Fruit fly (Drosophila melanogaster) whole organism, embryonic: Measurements from ENCODE around the gene CG4497.

Experiments
- Antp ChIP-seq: fragments of 200-800 bp; sonication (Bioruptor generic); optimal IDR thresholded peaks from 3 replicates; lab custom pipeline; 2016; ENCODE audit warnings: missing biosample characterization, missing genetic modification characterization
- Blimp-1 ChIP-seq: fragments of 200-800 bp; sonication (Bioruptor generic); optimal IDR thresholded peaks from 3 replicates; lab custom pipeline; 2018; ENCODE audit warnings: missing biosample characterization, missing genetic modification characterization, mild to moderate bottlenecking, moderate library complexity, missing genetic modification reagents
- CG10209 ChIP-seq: fragments of 200-800 bp; sonication (Bioruptor generic); optimal IDR thresholded peaks from 3 replicates; lab custom pipeline; 2017; ENCODE audit warnings: missing biosample characterization, mild to moderate bottlenecking, missing genetic modification characterization, missing genetic modification reagents
- CG10267 ChIP-seq: fragments of 200-800 bp; sonication (Bioruptor generic); optimal IDR thresholded peaks from 2 replicates; lab custom pipeline; 2018; ENCODE audit warnings: missing biosample characterization, mild to moderate bottlenecking, missing genetic modification characterization, moderate library complexity
- CG10274 ChIP-seq: fragments of 200-800 bp; sonication (Bioruptor generic); optimal IDR thresholded peaks from 3 replicates; lab custom pipeline; 2017; ENCODE audit warnings: missing biosample characterization, mild to moderate bottlenecking, missing genetic modification characterization
- CG11560 ChIP-seq: fragments of 200-800 bp; sonication (Bioruptor generic); IDR thresholded peaks from 3 replicates; pipeline ENCODE4 v1.3.6; 2022; ENCODE audit warnings: missing biosample characterization, missing genetic modification characterization
- CG1233 ChIP-seq: fragments of 200-800 bp; sonication (Bioruptor generic); optimal IDR thresholded peaks from 4 replicates; lab custom pipeline; 2018; ENCODE audit warnings: missing biosample characterization, mild to moderate bottlenecking, missing genetic modification characterization
- CG14050 ChIP-seq: fragments of 200-800 bp; sonication (Bioruptor generic); IDR thresholded peaks from 3 replicates; pipeline ENCODE4 v1.3.6; 2022; ENCODE audit warnings: missing biosample characterization, missing genetic modification characterization
- CG14710 ChIP-seq: fragments of 200-800 bp; sonication (Bioruptor generic); optimal IDR thresholded peaks from 3 replicates; lab custom pipeline; 2019; ENCODE audit warnings: missing biosample characterization, mild to moderate bottlenecking, missing genetic modification characterization, moderate library complexity
- CG1529 ChIP-seq: fragments of 200-800 bp; sonication (Bioruptor generic); optimal IDR thresholded peaks from 3 replicates; lab custom pipeline; 2018; ENCODE audit warnings: missing biosample characterization, missing genetic modification characterization
- CG17359 ChIP-seq: fragments of 200-800 bp; sonication (Bioruptor generic); optimal IDR thresholded peaks from 3 replicates; lab custom pipeline; 2018; ENCODE audit warnings: missing biosample characterization, mild to moderate bottlenecking, missing genetic modification characterization, moderate library complexity
- CG17568 ChIP-seq: fragments of 200-800 bp; sonication (Bioruptor generic); optimal IDR thresholded peaks from 2 replicates; lab custom pipeline; 2018; ENCODE audit warnings: missing biosample characterization, mild to moderate bottlenecking, missing genetic modification characterization, moderate library complexity
- CG17829 ChIP-seq: fragments of 200-800 bp; optimal IDR thresholded peaks from 2 replicates; lab custom pipeline; 2019; ENCODE audit warnings: missing biosample characterization, mild to moderate bottlenecking, missing genetic modification characterization, moderate library complexity
- CG2889 ChIP-seq: fragments of 200-800 bp; sonication (Bioruptor generic); IDR thresholded peaks from 3 replicates; pipeline ENCODE4 v1.3.6; 2022; ENCODE audit warnings: missing biosample characterization, missing genetic modification characterization
- CG32772 ChIP-seq: fragments of 200-800 bp; sonication (Bioruptor generic); IDR thresholded peaks from 2 replicates; pipeline ENCODE4 v1.3.6; 2022; ENCODE audit warnings: missing biosample characterization, missing genetic modification characterization
- CG42726 ChIP-seq: fragments of 200-800 bp; sonication (Bioruptor generic); IDR thresholded peaks from 2 replicates; pipeline ENCODE4 v1.3.6; 2022; ENCODE audit warnings: missing biosample characterization, missing genetic modification characterization; ENCODE audit not compliant: partially characterized antibody
- CG4282 ChIP-seq: fragments of 200-800 bp; sonication (Bioruptor generic); optimal IDR thresholded peaks from 2 replicates; lab custom pipeline; 2016; ENCODE audit warnings: missing biosample characterization, missing genetic modification characterization
- CG43689 ChIP-seq: fragments of 200-800 bp; sonication (Bioruptor generic); IDR thresholded peaks from 2 replicates; pipeline ENCODE4 v1.3.6; 2022; ENCODE audit warnings: missing biosample characterization, missing genetic modification characterization
- CG4424 ChIP-seq: fragments of 200-800 bp; sonication (Bioruptor generic); optimal IDR thresholded peaks from 3 replicates; lab custom pipeline; 2016; ENCODE audit warnings: missing biosample characterization, missing genetic modification characterization
- CG4707 ChIP-seq: fragments of 200-800 bp; sonication (Bioruptor generic); optimal IDR thresholded peaks from 2 replicates; lab custom pipeline; 2018; ENCODE audit warnings: missing biosample characterization, mild to moderate bottlenecking, missing genetic modification characterization, moderate library complexity
- CG6689 ChIP-seq: fragments of 200-800 bp; sonication (Bioruptor generic); IDR thresholded peaks from 2 replicates; pipeline ENCODE4 v1.3.6; 2022; ENCODE audit warnings: missing biosample characterization, missing genetic modification characterization
- CG7556 ChIP-seq: fragments of 200-800 bp; sonication (Bioruptor generic); optimal IDR thresholded peaks from 2 replicates; lab custom pipeline; 2017; ENCODE audit warnings: missing biosample characterization, mild to moderate bottlenecking, missing genetic modification characterization
- CG7786 ChIP-seq: fragments of 200-800 bp; sonication (Bioruptor generic); optimal IDR thresholded peaks from 2 replicates; lab custom pipeline; 2016; ENCODE audit warnings: missing biosample characterization, missing genetic modification characterization
- CG9876 ChIP-seq: fragments of 200-800 bp; sonication (Bioruptor generic); optimal IDR thresholded peaks from 2 replicates; lab custom pipeline; 2016; ENCODE audit warnings: missing biosample characterization, missing genetic modification characterization
- CoRest ChIP-seq: fragments of 200-800 bp; sonication (Bioruptor generic); optimal IDR thresholded peaks from 3 replicates; lab custom pipeline; 2018; ENCODE audit warnings: missing biosample characterization, mild to moderate bottlenecking, missing genetic modification characterization, moderate library complexity
- Dad ChIP-seq: fragments of 200-800 bp; sonication (Bioruptor generic); optimal IDR thresholded peaks from 3 replicates; lab custom pipeline; 2016; ENCODE audit warnings: missing biosample characterization, missing genetic modification characterization
- E2f2 ChIP-seq: fragments of 200-800 bp; sonication (Bioruptor generic); IDR thresholded peaks from 2 replicates; pipeline ENCODE4 v1.3.6; 2022; ENCODE audit warnings: missing biosample characterization, missing genetic modification characterization
- ERR ChIP-seq: fragments of 200-800 bp; sonication (Bioruptor generic); optimal IDR thresholded peaks from 2 replicates; lab custom pipeline; 2016; ENCODE audit warnings: missing biosample characterization, missing genetic modification characterization
- Ets97D ChIP-seq: fragments of 200-800 bp; sonication (Bioruptor generic); optimal IDR thresholded peaks from 3 replicates; lab custom pipeline; 2016; ENCODE audit warnings: missing biosample characterization, missing genetic modification characterization
- H2.0 ChIP-seq: fragments of 200-800 bp; sonication (Bioruptor generic); IDR thresholded peaks from 2 replicates; pipeline ENCODE4 v1.3.6; 2022; ENCODE audit warnings: missing biosample characterization, missing genetic modification characterization
- HHEX ChIP-seq: fragments of 200-800 bp; sonication (Bioruptor generic); optimal IDR thresholded peaks from 3 replicates; lab custom pipeline; 2017; ENCODE audit warnings: missing biosample characterization, mild to moderate bottlenecking, missing genetic modification characterization, missing genetic modification reagents
- Mad ChIP-seq: fragments of 200-800 bp; sonication (Bioruptor generic); optimal IDR thresholded peaks from 2 replicates; lab custom pipeline; 2016; ENCODE audit warnings: missing biosample characterization, missing genetic modification characterization
- Meics ChIP-seq: fragments of 200-800 bp; sonication (Bioruptor generic); optimal IDR thresholded peaks from 2 replicates; lab custom pipeline; 2017; ENCODE audit warnings: missing biosample characterization, mild to moderate bottlenecking, missing genetic modification characterization
- Mes4 ChIP-seq: fragments of 200-800 bp; sonication (Bioruptor generic); optimal IDR thresholded peaks from 2 replicates; lab custom pipeline; 2016; ENCODE audit warnings: missing biosample characterization, missing genetic modification characterization
- Rfx ChIP-seq: fragments of 200-800 bp; sonication (Bioruptor generic); IDR thresholded peaks from 2 replicates; pipeline ENCODE4 v1.3.6; 2022; ENCODE audit warnings: missing biosample characterization, missing genetic modification characterization
- Side ChIP-seq: fragments of 200-800 bp; sonication (Bioruptor generic); optimal IDR thresholded peaks from 2 replicates; lab custom pipeline; 2016; ENCODE audit warnings: missing biosample characterization, missing genetic modification characterization
- caup ChIP-seq: fragments of 200-800 bp; sonication (Bioruptor generic); optimal IDR thresholded peaks from 3 replicates; lab custom pipeline; 2017; ENCODE audit warnings: missing biosample characterization, mild to moderate bottlenecking, missing genetic modification characterization, moderate library complexity; ENCODE audit not compliant: severe bottlenecking
- chif ChIP-seq, 2 experiments: fragments of 200-800 bp; sonication (Bioruptor generic); optimal IDR thresholded peaks; 3 replicates each; lab custom pipeline; 2016; ENCODE audit warnings: missing biosample characterization in 2 of 2, missing genetic modification characterization in 2 of 2
- ci ChIP-seq: fragments of 200-800 bp; sonication (Bioruptor generic); IDR thresholded peaks from 3 replicates; pipeline ENCODE4 v1.3.6; 2022; ENCODE audit warnings: missing biosample characterization, missing genetic modification characterization
- disco-r ChIP-seq: fragments of 200-800 bp; sonication (Bioruptor generic); optimal IDR thresholded peaks from 2 replicates; lab custom pipeline; 2016; ENCODE audit warnings: missing biosample characterization, missing genetic modification characterization
- esg ChIP-seq: fragments of 200-800 bp; sonication (Bioruptor generic); conservative IDR thresholded peaks from 2 replicates; pipeline ENCODE4 v1.3.6; 2022; ENCODE audit warnings: missing biosample characterization, missing genetic modification characterization
- eyg ChIP-seq: fragments of 200-800 bp; sonication (Bioruptor generic); optimal IDR thresholded peaks from 3 replicates; lab custom pipeline; 2016; ENCODE audit warnings: missing biosample characterization, missing genetic modification characterization
- fd96Cb ChIP-seq: fragments of 200-800 bp; sonication (Bioruptor generic); optimal IDR thresholded peaks from 2 replicates; lab custom pipeline; 2018; ENCODE audit warnings: missing biosample characterization, mild to moderate bottlenecking, missing genetic modification characterization, moderate library complexity
- mam ChIP-seq: fragments of 200-800 bp; sonication (Bioruptor generic); optimal IDR thresholded peaks from 3 replicates; lab custom pipeline; 2016; ENCODE audit warnings: missing biosample characterization, missing genetic modification characterization
- schlank ChIP-seq: fragments of 200-800 bp; sonication (Bioruptor generic); optimal IDR thresholded peaks from 2 replicates; lab custom pipeline; 2018; ENCODE audit warnings: missing biosample characterization, mild to moderate bottlenecking, missing genetic modification characterization
- shn ChIP-seq: fragments of 200-800 bp; sonication (Bioruptor generic); optimal IDR thresholded peaks from 3 replicates; lab custom pipeline; 2016; ENCODE audit warnings: missing biosample characterization, missing genetic modification characterization
- ssp ChIP-seq: fragments of 200-800 bp; sonication (Bioruptor generic); IDR thresholded peaks from 2 replicates; pipeline ENCODE4 v1.3.6; 2022; ENCODE audit warnings: missing biosample characterization, missing genetic modification characterization
- tx ChIP-seq: fragments of 200-800 bp; sonication (Bioruptor generic); optimal IDR thresholded peaks from 2 replicates; lab custom pipeline; 2016; ENCODE audit warnings: missing biosample characterization, missing genetic modification characterization
- wdn ChIP-seq: fragments of 200-800 bp; sonication (Bioruptor generic); IDR thresholded peaks from 2 replicates; pipeline ENCODE4 v1.3.6; 2022; ENCODE audit warnings: missing biosample characterization, missing genetic modification characterization
- yki ChIP-seq: fragments of >200 bp; optimal IDR thresholded peaks from 3 replicates; lab custom pipeline; 2018
- zfh2 ChIP-seq: fragments of 200-800 bp; sonication (Bioruptor generic); optimal IDR thresholded peaks from 2 replicates; lab custom pipeline; 2016; ENCODE audit warnings: missing biosample characterization, missing genetic modification characterization

CG4497 gene

DNA sequence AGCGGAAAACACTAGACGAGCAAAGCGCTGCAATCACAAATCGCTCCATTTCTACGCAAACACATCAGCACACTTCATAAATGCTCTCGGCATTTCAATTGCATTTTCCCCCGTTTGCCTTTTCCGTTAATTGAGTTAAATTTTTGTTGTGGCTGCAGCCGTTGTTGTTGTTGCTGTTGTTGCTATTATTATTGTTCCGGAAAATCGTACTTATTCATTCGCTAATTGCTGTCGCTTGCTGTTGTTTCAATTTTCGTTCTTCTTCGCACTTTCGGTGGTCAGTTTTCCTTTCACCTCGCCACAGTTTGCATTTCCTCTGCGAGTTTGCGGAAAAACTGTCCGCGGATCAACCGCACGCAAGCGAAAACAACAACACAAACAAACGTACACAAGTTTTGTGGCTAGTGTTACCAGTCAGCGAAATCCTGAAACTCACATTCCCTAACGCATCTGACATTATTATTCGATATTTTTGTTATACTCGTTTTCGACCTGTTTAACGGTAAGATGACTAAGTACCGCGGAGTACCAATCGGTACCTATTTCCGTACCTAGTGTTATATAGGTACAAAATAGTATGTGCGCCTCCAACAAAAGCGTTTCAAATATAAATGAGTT, 25.4 kb upstream of the CG4497 start, which contains the start of gene CG13784 (continued):
- peak; percentile 42 for TF ChIP-seq Mes4 (GFP tag; lab: Kevin White, UChicago)
- peak; percentile 44 for TF ChIP-seq Ets97D (GFP tag; lab: Kevin White, UChicago)
- no peak for TF ChIP-seq Antp (GFP tag; lab: Kevin White, UChicago)
- TF ChIP-seq CG2889 (GFP tag; lab: Robert Waterston, UW), result no peak
- peak; percentile 25 for TF ChIP-seq HHEX
- TF ChIP-seq esg (GFP tag; lab: Robert Waterston, UW), result no peak
- peak; percentile 14 for TF ChIP-seq CG17359
- TF ChIP-seq CG1529 (GFP tag; lab: Kevin White, UChicago), result no peak
- TF ChIP-seq CoRest (tag; lab: Kevin White, UChicago), result peak; percentile 61
- peak; percentile 61; the same call in 1 of the 2 replicates for TF ChIP-seq Rfx (GFP tag; lab: Robert Waterston, UW)
- TF ChIP-seq CG10267, result peak; percentile 67
- TF ChIP-seq ERR (GFP tag; lab: Kevin White, UChicago), result no peak
- TF ChIP-seq CG9876 (GFP tag; lab: Kevin White, UChicago), result no peak
- peak; percentile 54 for TF ChIP-seq caup
- peak; percentile 96 for TF ChIP-seq ssp (GFP tag; lab: Robert Waterston, UW)
- no peak for TF ChIP-seq wdn (GFP tag; lab: Robert Waterston, UW)
- TF ChIP-seq H2.0 (GFP tag; lab: Robert Waterston, UW), result 0 out of 2 replicates have a peak, but pooled peaks have one; percentile 26
- TF ChIP-seq CG14050 (GFP tag; lab: Robert Waterston, UW), result no peak
- peak; percentile 36 for TF ChIP-seq Blimp-1 (GFP tag; lab: Kevin White, UChicago)
- TF ChIP-seq CG4424 (GFP tag; lab: Kevin White, UChicago), result no peak
- no peak for TF ChIP-seq CG17568 (GFP tag; lab: Kevin White, UChicago)
- TF ChIP-seq tx, result no peak
- TF ChIP-seq CG10209 (GFP tag; lab: Kevin White, UChicago), result peak; percentile 34
- TF ChIP-seq ci (GFP tag; lab: Robert Waterston, UW), result peak; percentile 52; the same call in 1 of the 3 replicates
- peak; percentile 51 for TF ChIP-seq CG4707 (GFP tag; lab: Kevin White, UChicago)
- no peak for TF ChIP-seq CG4282 (GFP tag; lab: Kevin White, UChicago)
- TF ChIP-seq yki (lab: Kevin White, UChicago), result no peak
- TF ChIP-seq Mad (GFP tag; lab: Kevin White, UChicago), result no peak
- TF ChIP-seq Dad, result peak; percentile 21
- no peak for TF ChIP-seq CG32772 (GFP tag; lab: Robert Waterston, UW)
- TF ChIP-seq fd96Cb (tag; lab: Kevin White, UChicago), result no peak
- TF ChIP-seq disco-r (GFP tag; lab: Kevin White, UChicago), result no peak
- no peak for TF ChIP-seq CG7786
- no peak for TF ChIP-seq CG6689 (GFP tag; lab: Robert Waterston, UW)
- no peak for TF ChIP-seq CG43689
- TF ChIP-seq CG1233, result peak; percentile 7
- no peak for TF ChIP-seq CG10274
- TF ChIP-seq eyg, result no peak
- peak; percentile 75 for TF ChIP-seq CG42726
- peak; percentile 52 for TF ChIP-seq CG14710 (tag; lab: Kevin White, UChicago)
- no peak for TF ChIP-seq CG7556 (GFP tag; lab: Kevin White, UChicago)
- peak; percentile 53 for TF ChIP-seq E2f2 (GFP tag; lab: Robert Waterston, UW)
- TF ChIP-seq Side (GFP tag; lab: Kevin White, UChicago), result no peak
- no peak for TF ChIP-seq chif (GFP tag; optimal IDR thresholded peaks at IDR 0.05; lab: Kevin White, UChicago)
- peak; percentile 8 for TF ChIP-seq shn
- TF ChIP-seq CG17829, result peak; percentile 59
- peak; percentile 94; the same call in 2 of the 3 replicates for TF ChIP-seq CG11560 (tag; lab: Robert Waterston, UW)
- TF ChIP-seq mam, result peak; percentile 13
- TF ChIP-seq schlank (tag; lab: Kevin White, UChicago), result no peak
- peak; percentile 24 for TF ChIP-seq zfh2
- TF ChIP-seq Meics (GFP tag; lab: Kevin White, UChicago), result peak; percentile 26
